Fruit fly (Drosophila melanogaster): ENCODE measurements around the gene Hira.

DNA sequence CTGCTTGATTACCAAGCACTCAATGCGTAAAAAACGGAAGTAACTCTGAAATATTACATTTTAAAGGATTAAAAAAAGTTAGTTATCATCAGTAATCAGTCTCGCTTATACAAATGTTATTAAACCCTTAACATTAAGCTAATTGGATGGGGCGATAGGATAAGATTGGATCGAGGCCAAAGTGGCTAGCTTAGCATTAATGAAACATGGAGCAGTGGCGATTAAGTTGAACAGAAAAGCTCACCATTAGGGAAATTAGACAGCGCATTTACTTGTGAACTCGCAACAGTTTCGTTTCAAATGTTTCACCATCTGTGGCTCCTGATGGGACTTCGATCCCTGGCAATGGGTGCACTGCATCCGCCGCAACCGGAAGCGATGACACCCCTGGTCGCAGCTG, 42.8 kb downstream of the Hira start, which contains the start of gene Ir7a:
- TF ChIP-seq ash1 (GFP tag; optimal IDR thresholded peaks at IDR 0.05) (no peak), CG10959 (GFP tag; IDR thresholded peaks at IDR 0.05) (no peak), CG7357 (GFP tag; IDR thresholded peaks at IDR 0.05) (no peak), NK7.1 (GFP tag; optimal IDR thresholded peaks at IDR 0.05) (no peak)
